Fruit fly (Drosophila melanogaster): ENCODE results near the gene CG15822.

The CG15822 gene

dm6 chr3L:2152730-2153129 is 10.9 kb downstream of the CG15822 start (continued):
- TF ChIP-seq gem (tag; optimal IDR thresholded peaks at IDR 0.05), result peak; percentile 8
- peak; percentile 25; the same call in 1 of the 2 replicates for TF ChIP-seq CG9932 (GFP tag; IDR thresholded peaks at IDR 0.05)
- peak; percentile 69; the same call in 1 of the 3 replicates for TF ChIP-seq z (GFP tag; IDR thresholded peaks at IDR 0.05)
- TF ChIP-seq ci (GFP tag; IDR thresholded peaks at IDR 0.05), result peak; percentile 50; the same call in 1 of the 3 replicates
- no peak for TF ChIP-seq kni (GFP tag; optimal IDR thresholded peaks at IDR 0.05)
- no peak for TF ChIP-seq gro (GFP tag; optimal IDR thresholded peaks at IDR 0.05)
- no peak for TF ChIP-seq hkb (optimal IDR thresholded peaks at IDR 0.05)
- peak; percentile 39; the same call in 1 of the 2 replicates for TF ChIP-seq hkb (GFP tag; IDR thresholded peaks at IDR 0.05)
- peak in 1 of 2 experiments; percentile 6 for TF ChIP-seq bsh (GFP tag; optimal IDR thresholded peaks at IDR 0.05)
- TF ChIP-seq Hr39 (optimal IDR thresholded peaks at IDR 0.05), result no peak
- TF ChIP-seq Drgx (GFP tag; IDR thresholded peaks at IDR 0.05), result peak; percentile 42
- no peak for TF ChIP-seq CG8388 (GFP tag; optimal IDR thresholded peaks at IDR 0.05)
- TF ChIP-seq Nf-YA (GFP tag; IDR thresholded peaks at IDR 0.05), result peak; percentile 13; the same call in 1 of the 2 replicates
- no peak for TF ChIP-seq grau (tag; optimal IDR thresholded peaks at IDR 0.05)
- no peak for TF ChIP-seq B-H2 (GFP tag; optimal IDR thresholded peaks at IDR 0.05)
- TF ChIP-seq otp (GFP tag; IDR thresholded peaks at IDR 0.05), result peak; percentile 16; the same call in 1 of the 3 replicates
- TF ChIP-seq ttk (GFP tag; IDR thresholded peaks at IDR 0.05), result peak; percentile 39; the same call in 1 of the 2 replicates
- no peak for TF ChIP-seq CG2712 (tag; optimal IDR thresholded peaks at IDR 0.05)
- no peak for TF ChIP-seq CG7786 (GFP tag; optimal IDR thresholded peaks at IDR 0.05)

- TF ChIP-seq CG13287 (GFP tag; IDR thresholded peaks at IDR 0.05; ENCODE audit: partially characterized antibody), result peak; percentile 54
- TF ChIP-seq CG12769 (tag; optimal IDR thresholded peaks at IDR 0.05), result peak; percentile 17
- peak; percentile 10 for TF ChIP-seq D19A (tag; optimal IDR thresholded peaks at IDR 0.05)
- TF ChIP-seq Med (GFP tag), result peak; percentile 89
- TF ChIP-seq Mes4 (GFP tag; optimal IDR thresholded peaks at IDR 0.05), result no peak
- no peak for TF ChIP-seq CG12155 (GFP tag; optimal IDR thresholded peaks at IDR 0.05)
- TF ChIP-seq unc-4 (GFP tag; IDR thresholded peaks at IDR 0.05; ENCODE audit: partially characterized antibody), result peak; percentile 44; the same call in 1 of the 2 replicates
- TF ChIP-seq Abd-B (GFP tag; optimal IDR thresholded peaks at IDR 0.05), result peak; percentile 22
- TF ChIP-seq Meics (GFP tag; optimal IDR thresholded peaks at IDR 0.05), result no peak
- no peak for TF ChIP-seq CG3838 (GFP tag; optimal IDR thresholded peaks at IDR 0.05)
- peak; percentile 16; the same call in 1 of the 3 replicates for TF ChIP-seq Aef1 (GFP tag; IDR thresholded peaks at IDR 0.05)
- peak; percentile 76 for TF ChIP-seq crol (GFP tag; IDR thresholded peaks at IDR 0.05)
- peak; percentile 10; the same call in 1 of the 4 replicates for TF ChIP-seq Gug (GFP tag; IDR thresholded peaks at IDR 0.05)
- TF ChIP-seq eyg (GFP tag; optimal IDR thresholded peaks at IDR 0.05), result no peak
- peak in 1 of 2 experiments; percentile 35 for TF ChIP-seq Hr51 (GFP tag; optimal IDR thresholded peaks at IDR 0.05)
- TF ChIP-seq ase (GFP tag; IDR thresholded peaks at IDR 0.05), result peak; percentile 50; the same call in 1 of the 3 replicates
- peak; percentile 47 for TF ChIP-seq gem (tag; optimal IDR thresholded peaks at IDR 0.05)
- TF ChIP-seq Oli (tag; optimal IDR thresholded peaks at IDR 0.05), result peak; percentile 4
- peak; percentile 51; the same call in 1 of the 3 replicates for TF ChIP-seq zen2 (GFP tag; IDR thresholded peaks at IDR 0.05; ENCODE audit: partially characterized antibody)
- TF ChIP-seq salm (tag; optimal IDR thresholded peaks at IDR 0.05), result no peak
- 0 out of 2 replicates have a peak, but pooled peaks have one; percentile 19 for TF ChIP-seq CG31441 (GFP tag; IDR thresholded peaks at IDR 0.05)
- TF ChIP-seq CG2889 (GFP tag; IDR thresholded peaks at IDR 0.05), result no peak
- no peak for TF ChIP-seq prd (optimal IDR thresholded peaks at IDR 0.05)
- TF ChIP-seq prd (GFP tag; IDR thresholded peaks at IDR 0.05), result 0 out of 3 replicates have a peak, but pooled peaks have one; percentile 23
- no peak for TF ChIP-seq Kr (GFP tag; optimal IDR thresholded peaks at IDR 0.05)
- 0 out of 3 replicates have a peak, but pooled peaks have one; percentile 10 for TF ChIP-seq so (GFP tag; IDR thresholded peaks at IDR 0.05)
- TF ChIP-seq br (optimal IDR thresholded peaks at IDR 0.05), result no peak
- no peak for TF ChIP-seq CG33213 (GFP tag; optimal IDR thresholded peaks at IDR 0.05)
- TF ChIP-seq chm (GFP tag; IDR thresholded peaks at IDR 0.05), result 0 out of 2 replicates have a peak, but pooled peaks have one; percentile 10
- TF ChIP-seq ind (GFP tag; optimal IDR thresholded peaks at IDR 0.05), result peak; percentile 48
- no peak for TF ChIP-seq CG17385 (GFP tag; optimal IDR thresholded peaks at IDR 0.05)
- TF ChIP-seq CG34422 (GFP tag; IDR thresholded peaks at IDR 0.05), result no peak
Measured at dm6 chr3L:2151588-2152372, 11.9 kb downstream of the CG15822 start, which contains the start of gene zormin. Gene zormin (minus strand): TSS chr3L:2151700.

All from whole organism, embryonic.